Worm (Caenorhabditis elegans) whole organism, L1 larva: Measurements from ENCODE around the gene hpr-9.

Source experiments
- ama-1 ChIP-seq: fragments of 150-350 bp; optimal IDR thresholded peaks from 2 replicates; lab custom pipeline; 2014
- ceh-82 ChIP-seq, 3 experiments: fragments of 150-350 bp in 1 of 3; sonication (generic microtip) in 2 of 3; optimal IDR thresholded peaks; 2 replicates each; lab custom pipeline; 2014 to 2017; ENCODE audit warnings: missing biosample characterization in 3 of 3, missing genetic modification characterization in 3 of 3
- ces-1 ChIP-seq: fragments of 150-350 bp; optimal IDR thresholded peaks from 2 replicates; lab custom pipeline; 2014; ENCODE audit warnings: missing biosample characterization, missing genetic modification reagents, missing genetic modification characterization
- elt-2 ChIP-seq: sonication (generic microtip); optimal IDR thresholded peaks from 2 replicates; lab custom pipeline; 2016; ENCODE audit warnings: missing genetic modification characterization, mild to moderate bottlenecking, inconsistent platforms, missing compliant biosample characterization, missing genetic modification reagents
- elt-3 ChIP-seq, 6 experiments: fragments of 150-350 bp in 1 of 6; sonication (generic microtip); optimal IDR thresholded peaks; 2 replicates each; lab custom pipeline; 2017 to 2018; ENCODE audit warnings: missing biosample characterization in 6 of 6, missing genetic modification characterization in 6 of 6, inconsistent platforms in 1 of 6
- jun-1 ChIP-seq: fragments of 150-350 bp; optimal IDR thresholded peaks from 2 replicates; lab custom pipeline; 2014; ENCODE audit warnings: missing biosample characterization, missing genetic modification reagents, missing genetic modification characterization
- lin-13 ChIP-seq: fragments of 150-350 bp; optimal IDR thresholded peaks from 2 replicates; lab custom pipeline; 2014; ENCODE audit warnings: missing biosample characterization, missing genetic modification reagents, missing genetic modification characterization
- lin-39 ChIP-seq: fragments of 150-350 bp; optimal IDR thresholded peaks from 2 replicates; lab custom pipeline; 2014; ENCODE audit warnings: missing biosample characterization, missing genetic modification reagents, missing genetic modification characterization
- nhr-19 ChIP-seq: fragments of 200-800 bp; sonication (Bioruptor generic); conservative IDR thresholded peaks from 2 replicates; pipeline ENCODE4 v1.3.6; 2022; ENCODE audit warnings: missing genetic modification characterization, missing compliant biosample characterization
- nhr-85 ChIP-seq: sonication (generic microtip); peaks from one replicate; lab custom pipeline; 2016; ENCODE audit warnings: missing genetic modification characterization, inconsistent platforms, missing compliant biosample characterization
- nhr-90 ChIP-seq: sonication (generic microtip); optimal IDR thresholded peaks from 2 replicates; lab custom pipeline; 2016; ENCODE audit warnings: mild to moderate bottlenecking, missing genetic modification characterization, missing compliant biosample characterization; ENCODE audit not compliant: poor library complexity
- rnt-1 ChIP-seq: sonication (generic microtip); optimal IDR thresholded peaks from 2 replicates; lab custom pipeline; 2016; ENCODE audit warnings: mild to moderate bottlenecking, missing genetic modification characterization, moderate library complexity, missing compliant biosample characterization
- skn-1 ChIP-seq: fragments of 150-350 bp; optimal IDR thresholded peaks from 2 replicates; lab custom pipeline; 2014; ENCODE audit warnings: missing biosample characterization, missing genetic modification characterization
- tbx-2 ChIP-seq: sonication (generic microtip); optimal IDR thresholded peaks from 2 replicates; lab custom pipeline; 2016; ENCODE audit warnings: missing genetic modification characterization, missing compliant biosample characterization

DNA sequence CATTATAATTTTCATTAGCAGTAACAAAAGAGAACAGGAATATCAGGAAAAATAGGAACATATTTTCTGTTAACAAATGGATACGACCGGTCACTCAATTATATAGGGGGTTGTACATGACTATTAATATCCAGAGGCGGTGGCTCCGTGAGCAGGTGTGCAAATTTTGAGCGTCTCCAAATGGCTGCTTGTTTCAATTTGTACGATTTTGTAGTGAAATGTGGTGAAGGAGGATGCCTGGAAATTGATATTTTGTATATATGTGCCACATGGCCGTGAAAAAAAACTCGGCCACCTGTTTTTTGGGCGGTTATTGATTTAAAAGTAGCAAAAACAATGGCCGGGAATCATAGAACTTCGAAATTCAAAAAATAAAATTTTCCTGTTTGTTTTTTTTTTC, 28.6 kb upstream of the hpr-9 start, which contains the start of gene Y45F3A.8:
- TF ChIP-seq elt-2 (tag; lab: Kevin White, UChicago) (no peak), lin-39 (tag; lab: Kevin White, UChicago) (no peak), lin-13 (GFP tag; lab: Kevin White, UChicago) (no peak), ces-1 (GFP tag; lab: Kevin White, UChicago) (no peak), tbx-2 (tag; lab: Kevin White, UChicago) (no peak), rnt-1 (tag; lab: Kevin White, UChicago) (no peak), ceh-82 (tag; optimal IDR thresholded peaks at IDR 0.05; lab: Kevin White, UChicago) (no peak), nhr-90 (tag; lab: Kevin White, UChicago) (no peak), ama-1 (lab: Kevin White, UChicago) (no peak), nhr-19 (GFP tag; lab: Robert Waterston, UW) (no peak), jun-1 (tag; lab: Kevin White, UChicago) (no peak), elt-3 (tag; optimal IDR thresholded peaks at IDR 0.05; lab: Kevin White, UChicago) (no peak), nhr-85 (tag; lab: Kevin White, UChicago) (no peak), skn-1 (tag; lab: Kevin White, UChicago) (no peak)
